Fruit fly (Drosophila melanogaster): ENCODE results near the gene CG14313.
A peak's percentile ranks its signal among the peaks of the same experiment; 100 is the strongest.

CG14313 gene

DNA sequence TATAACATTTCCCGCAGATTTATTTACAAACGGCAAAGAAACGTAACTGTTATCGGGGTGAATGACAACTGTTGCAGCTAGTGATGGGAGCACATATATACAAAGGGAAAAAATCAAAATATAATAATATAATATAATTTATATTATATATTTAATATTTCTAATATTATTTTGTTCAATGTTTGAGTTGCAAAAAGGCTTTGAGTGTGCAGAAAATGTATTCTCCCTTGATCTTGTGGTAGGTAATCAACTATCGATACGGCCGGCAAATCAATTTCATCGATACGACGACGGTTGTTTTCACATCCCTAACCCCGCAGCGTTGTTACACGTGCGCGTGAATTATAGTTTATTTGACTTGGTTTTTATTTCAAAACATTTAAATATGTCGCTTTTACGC lies 31.7 kb upstream of the CG14313 start, which contains the start of the genes mTerf5 and Non3 (continued):
- peak; percentile 46 for TF ChIP-seq CG12942 (GFP tag; optimal IDR thresholded peaks at IDR 0.05)
- no peak for TF ChIP-seq CG10565 (GFP tag; optimal IDR thresholded peaks at IDR 0.05)
- TF ChIP-seq slou (GFP tag; optimal IDR thresholded peaks at IDR 0.05), result no peak
- TF ChIP-seq tap (tag; optimal IDR thresholded peaks at IDR 0.05), result peak; percentile 27
- TF ChIP-seq CG16863 (GFP tag; optimal IDR thresholded peaks at IDR 0.05), result peak; percentile 44
- TF ChIP-seq jigr1 (GFP tag; IDR thresholded peaks at IDR 0.05), result no peak
- no peak for TF ChIP-seq ftz-f1 (GFP tag; optimal IDR thresholded peaks at IDR 0.05)
- no peak for TF ChIP-seq CG17568 (GFP tag; optimal IDR thresholded peaks at IDR 0.05)
- peak; percentile 9 for TF ChIP-seq CG7987 (GFP tag; optimal IDR thresholded peaks at IDR 0.05)
- no peak for TF ChIP-seq kay (GFP tag; optimal IDR thresholded peaks at IDR 0.05)
- peak; percentile 25; the same call in 1 of the 2 replicates for TF ChIP-seq sob (GFP tag; IDR thresholded peaks at IDR 0.05)
- peak; percentile 84 for TF ChIP-seq amos (GFP tag; IDR thresholded peaks at IDR 0.05; ENCODE audit: partially characterized antibody)
- peak; percentile 66 for TF ChIP-seq grau (tag; optimal IDR thresholded peaks at IDR 0.05)
- peak; percentile 42 for TF ChIP-seq Fer3 (tag; optimal IDR thresholded peaks at IDR 0.05)
- TF ChIP-seq CG1233 (GFP tag; optimal IDR thresholded peaks at IDR 0.05), result no peak
- no peak for TF ChIP-seq Asciz (GFP tag; optimal IDR thresholded peaks at IDR 0.05)
- TF ChIP-seq CG8388 (GFP tag; optimal IDR thresholded peaks at IDR 0.05), result peak; percentile 61
- peak; percentile 73 for TF ChIP-seq CG9932 (GFP tag; IDR thresholded peaks at IDR 0.05)
- peak; percentile 27; the same call in 1 of the 2 replicates for TF ChIP-seq CG10366 (GFP tag; IDR thresholded peaks at IDR 0.05)
- TF ChIP-seq CG14014 (GFP tag; IDR thresholded peaks at IDR 0.05), result no peak
- peak; percentile 45 for TF ChIP-seq mam (GFP tag; optimal IDR thresholded peaks at IDR 0.05)
- no peak for TF ChIP-seq Sin3A (optimal IDR thresholded peaks at IDR 0.05)
- no peak for TF ChIP-seq CG8359 (GFP tag; optimal IDR thresholded peaks at IDR 0.05; ENCODE audit: borderline replicate concordance)
- TF ChIP-seq D19A (tag; optimal IDR thresholded peaks at IDR 0.05), result peak; percentile 43
- no peak for TF ChIP-seq Antp (GFP tag; optimal IDR thresholded peaks at IDR 0.05)
- TF ChIP-seq dmrt11E (tag; optimal IDR thresholded peaks at IDR 0.05), result peak; percentile 65
- TF ChIP-seq CG2116 (GFP tag; optimal IDR thresholded peaks at IDR 0.05), result peak; percentile 88
- TF ChIP-seq NK7.1 (GFP tag; optimal IDR thresholded peaks at IDR 0.05), result no peak
- peak; percentile 61 for TF ChIP-seq CG32767 (GFP tag; IDR thresholded peaks at IDR 0.05)
- TF ChIP-seq fd64A (GFP tag; optimal IDR thresholded peaks at IDR 0.05), result no peak
- peak; percentile 61 for TF ChIP-seq lilli (GFP tag; optimal IDR thresholded peaks at IDR 0.05)
- TF ChIP-seq CG1832 (GFP tag; optimal IDR thresholded peaks at IDR 0.05), result no peak
- TF ChIP-seq stc (GFP tag; IDR thresholded peaks at IDR 0.05), result no peak
- TF ChIP-seq CG1792 (GFP tag; optimal IDR thresholded peaks at IDR 0.05), result no peak
- no peak for TF ChIP-seq CG10462 (GFP tag; optimal IDR thresholded peaks at IDR 0.05)
- TF ChIP-seq ttk (GFP tag; IDR thresholded peaks at IDR 0.05), result no peak
- TF ChIP-seq psq (GFP tag; optimal IDR thresholded peaks at IDR 0.05), result peak; percentile 41
- no peak for TF ChIP-seq CkIIα-i1 (GFP tag; IDR thresholded peaks at IDR 0.05)
- no peak for TF ChIP-seq CG11696 (GFP tag; IDR thresholded peaks at IDR 0.05)
- TF ChIP-seq Sox102F (GFP tag; optimal IDR thresholded peaks at IDR 0.05), result peak; percentile 64
- peak; percentile 83; the same call in 2 of the 3 replicates for TF ChIP-seq zen2 (GFP tag; IDR thresholded peaks at IDR 0.05; ENCODE audit: partially characterized antibody)
- TF ChIP-seq CG33557 (GFP tag; optimal IDR thresholded peaks at IDR 0.05), result peak; percentile 47
- peak; percentile 77 for TF ChIP-seq CG34422 (GFP tag; IDR thresholded peaks at IDR 0.05)
- peak; percentile 33 for TF ChIP-seq CG17186 (GFP tag; optimal IDR thresholded peaks at IDR 0.05)
- peak; percentile 64 for TF ChIP-seq Fer1 (GFP tag; optimal IDR thresholded peaks at IDR 0.05)
- peak; percentile 41 for TF ChIP-seq CG4328 (GFP tag; optimal IDR thresholded peaks at IDR 0.05)
- TF ChIP-seq CG2199 (GFP tag; IDR thresholded peaks at IDR 0.05), result no peak
- no peak for TF ChIP-seq CTCF (GFP tag; optimal IDR thresholded peaks at IDR 0.05)
- peak; percentile 62 for TF ChIP-seq CG10979 (tag; optimal IDR thresholded peaks at IDR 0.05)
- TF ChIP-seq tio (GFP tag; optimal IDR thresholded peaks at IDR 0.05), result no peak
- TF ChIP-seq CG2889 (GFP tag; IDR thresholded peaks at IDR 0.05), result no peak
- no peak for TF ChIP-seq Trl (optimal IDR thresholded peaks at IDR 0.05)
- no peak for TF ChIP-seq Trl (GFP tag; optimal IDR thresholded peaks at IDR 0.05)
